Worm (Caenorhabditis elegans): ENCODE data around the gene F52F10.2.

F52F10.2 gene

DNA sequence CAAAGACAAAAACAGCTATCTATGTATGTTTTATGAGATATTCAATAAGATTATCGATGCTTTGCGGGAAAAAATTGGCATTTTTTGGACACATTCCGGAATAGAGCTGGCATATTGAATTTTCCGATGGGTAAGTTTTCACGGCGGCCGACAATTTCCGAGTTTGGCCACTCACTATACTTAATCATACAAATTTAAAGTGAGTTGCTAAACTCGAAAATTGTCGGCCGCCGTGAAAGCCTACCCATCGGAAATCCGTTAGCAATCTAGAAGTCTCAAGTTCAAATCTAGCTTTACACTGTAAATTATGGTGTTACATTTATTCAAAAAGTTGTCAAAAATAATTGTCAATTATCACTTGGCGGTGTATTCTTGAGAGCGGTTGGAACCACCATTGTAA, 2.8 kb downstream of the F52F10.2 start:
- TF ChIP-seq him-1 (tag; optimal IDR thresholded peaks at IDR 0.05) (no peak), dao-5 (tag; optimal IDR thresholded peaks at IDR 0.05) (no peak), W03F9.2 (tag; optimal IDR thresholded peaks at IDR 0.05) (no peak)

DNA sequence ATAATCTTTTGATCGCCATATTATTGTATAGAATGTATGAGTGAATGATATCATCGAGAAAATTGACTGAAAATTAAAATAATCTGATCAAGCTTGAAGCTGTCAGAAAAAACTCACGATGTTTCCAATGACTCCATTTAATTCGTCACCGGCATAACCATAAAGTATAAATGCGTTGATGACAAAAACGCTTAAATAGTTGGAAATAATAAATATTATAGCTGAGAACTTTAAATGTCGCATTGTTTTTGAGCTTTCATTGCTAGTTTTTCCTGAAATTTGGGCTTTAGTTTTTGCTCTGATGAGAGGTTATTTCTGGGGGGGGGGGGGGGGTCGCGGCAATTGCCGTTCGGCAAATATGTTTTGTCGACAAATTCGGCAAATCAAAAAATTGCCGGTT, 3.2 kb downstream of the F52F10.2 start:
- TF ChIP-seq dao-5 (tag; optimal IDR thresholded peaks at IDR 0.05) (no peak), W03F9.2 (tag; optimal IDR thresholded peaks at IDR 0.05) (no peak), him-1 (tag; optimal IDR thresholded peaks at IDR 0.05) (no peak)

DNA sequence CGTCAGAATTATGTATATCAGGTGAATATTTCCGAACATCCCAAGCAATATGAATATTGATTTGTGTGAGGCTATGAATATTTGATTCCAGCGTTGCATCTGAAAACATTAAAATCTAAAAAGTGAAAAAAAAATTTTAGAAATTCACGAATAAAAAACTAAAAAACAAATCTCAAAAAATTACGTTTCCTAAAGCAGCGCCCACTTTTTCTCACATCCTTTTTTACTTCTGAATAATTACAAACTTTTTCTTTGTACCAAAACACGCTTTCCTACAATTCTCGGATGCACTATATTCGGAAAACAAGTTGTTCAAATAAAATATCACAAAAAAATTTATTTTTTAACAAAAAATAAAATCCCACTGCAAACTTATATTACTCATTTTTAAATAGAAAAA, 5.1 kb downstream of the F52F10.2 start, which contains the start of gene srsx-8:
Gene srsx-8, minus strand, starts transcription at position 101 of the 400 bp plus-strand sequence.
- TF ChIP-seq dao-5 (tag; optimal IDR thresholded peaks at IDR 0.05) (no peak), him-1 (tag; optimal IDR thresholded peaks at IDR 0.05) (no peak), W03F9.2 (tag; optimal IDR thresholded peaks at IDR 0.05) (no peak)

DNA sequence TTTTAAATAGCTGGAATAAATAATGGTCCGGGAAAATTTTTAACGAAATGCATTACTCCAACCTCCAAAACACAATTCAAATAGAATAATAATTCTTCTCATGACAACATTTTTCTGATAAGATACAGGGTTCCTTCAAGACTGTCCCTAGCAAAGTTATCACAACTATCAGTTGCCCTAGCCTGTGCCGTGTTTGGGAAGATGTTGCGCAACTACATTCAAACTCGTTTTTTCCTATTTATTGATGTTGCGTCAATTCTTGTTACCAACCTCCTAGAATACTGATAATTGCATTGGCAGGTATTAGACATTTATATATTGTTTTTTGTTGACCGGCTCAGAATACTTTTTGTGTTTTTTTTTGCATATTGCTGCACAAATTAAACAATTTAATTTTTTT, 7.1 kb downstream of the F52F10.2 start:
- TF ChIP-seq him-1 (tag; optimal IDR thresholded peaks at IDR 0.05), result no peak
- TF ChIP-seq W03F9.2 (tag; optimal IDR thresholded peaks at IDR 0.05), result no peak
- TF ChIP-seq dao-5 (tag; optimal IDR thresholded peaks at IDR 0.05), result no peak

DNA sequence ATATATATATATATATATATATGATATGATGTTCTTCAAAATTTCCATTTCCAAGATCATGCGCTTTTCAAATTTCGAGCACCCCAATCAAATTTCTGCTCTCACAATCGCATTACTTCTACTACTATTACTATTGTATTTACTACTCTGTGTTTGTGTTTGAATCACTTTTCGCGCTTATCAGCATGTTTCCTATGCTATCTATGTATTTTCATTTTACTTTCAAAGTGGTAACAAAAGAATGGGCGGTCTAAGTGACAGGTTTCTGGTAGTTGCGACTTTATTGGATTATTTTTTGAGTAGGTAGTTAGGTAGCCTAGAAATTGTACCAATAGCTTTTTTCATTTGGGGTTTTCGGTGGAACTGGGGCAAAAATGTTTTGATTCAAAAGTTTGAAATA, 10.2 kb downstream of the F52F10.2 start:
- TF ChIP-seq W03F9.2 (tag; optimal IDR thresholded peaks at IDR 0.05) (no peak), dao-5 (tag; optimal IDR thresholded peaks at IDR 0.05) (no peak), him-1 (tag; optimal IDR thresholded peaks at IDR 0.05) (no peak)

DNA sequence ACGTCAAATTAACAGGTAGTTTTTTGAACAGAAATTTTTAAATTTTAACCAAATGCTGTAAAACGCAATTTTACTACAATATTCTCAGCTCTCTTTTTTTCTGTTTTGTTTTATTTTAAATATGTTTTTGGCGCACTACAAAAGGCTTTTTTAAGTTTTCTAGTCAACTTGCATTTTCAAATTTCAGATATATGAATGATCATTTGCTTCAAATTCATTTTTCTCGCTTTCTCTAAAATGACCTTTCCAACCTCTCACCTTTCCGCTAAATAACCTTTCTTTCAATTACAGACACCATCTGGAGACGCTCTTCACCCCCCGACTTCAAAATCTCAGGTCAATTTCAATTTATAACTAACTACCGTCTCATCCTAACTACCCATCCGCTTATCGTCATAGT, 18.8 kb downstream of the F52F10.2 start, which contains the start of gene cdc-25.2:
Gene cdc-25.2, plus strand, starts transcription at position 301 of the 400 bp plus-strand sequence.
- TF ChIP-seq him-1 (tag; optimal IDR thresholded peaks at IDR 0.05) (no peak), dao-5 (tag; optimal IDR thresholded peaks at IDR 0.05) (no peak), W03F9.2 (tag; optimal IDR thresholded peaks at IDR 0.05) (no peak)

DNA sequence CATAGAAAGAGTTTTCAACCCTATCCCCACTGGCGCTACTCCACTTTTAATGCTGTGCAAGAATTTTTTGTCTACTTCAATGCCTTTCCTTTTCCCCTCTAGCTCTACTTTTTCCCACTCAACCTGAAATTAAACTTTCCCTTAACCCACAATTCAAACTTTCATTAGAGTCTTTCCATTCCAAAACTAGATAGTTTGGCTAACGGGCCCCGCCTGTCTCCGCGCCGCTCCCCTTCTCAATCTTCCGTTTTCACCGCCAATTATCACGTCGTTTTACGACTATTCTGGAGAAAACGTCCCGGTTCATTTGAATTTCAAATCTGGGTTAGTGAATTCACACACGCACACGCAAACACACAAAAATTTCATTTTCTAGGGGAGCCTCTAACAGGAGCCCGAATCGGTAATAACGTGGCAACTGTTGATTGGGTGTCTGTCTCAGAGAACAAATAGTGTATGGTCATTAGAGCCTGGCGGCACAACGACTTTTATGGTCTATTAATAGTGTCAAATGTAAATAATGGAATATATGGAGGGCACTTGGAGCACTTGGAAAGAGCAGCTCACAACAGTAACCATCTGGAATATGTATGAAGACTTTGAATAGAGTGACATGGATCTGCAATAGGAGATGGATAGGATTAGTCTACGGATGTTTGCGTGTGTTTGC, 21.9 kb downstream of the F52F10.2 start:
- TF ChIP-seq W03F9.2 (tag; optimal IDR thresholded peaks at IDR 0.05) (no peak), him-1 (tag; optimal IDR thresholded peaks at IDR 0.05) (no peak), dao-5 (tag; optimal IDR thresholded peaks at IDR 0.05) (no peak)

DNA sequence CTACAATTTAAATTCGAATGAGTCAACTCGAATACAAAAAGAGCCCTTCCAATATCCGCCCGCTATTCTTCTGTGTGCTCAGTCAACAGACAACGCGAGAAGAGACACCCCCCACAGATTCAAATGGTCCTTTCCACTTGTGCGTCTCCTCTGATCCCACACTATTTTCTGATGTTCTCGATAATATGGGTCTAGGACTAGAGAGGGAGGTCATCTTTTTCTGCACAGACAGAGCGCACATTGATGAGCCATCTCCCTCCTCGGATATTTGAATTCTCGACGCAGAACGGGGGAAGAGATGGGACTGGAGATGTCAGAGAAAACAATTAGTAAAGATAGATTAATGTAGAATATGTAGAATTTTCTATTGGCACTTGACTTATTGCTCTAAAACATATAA, 22.7 kb downstream of the F52F10.2 start:
- TF ChIP-seq him-1 (tag; optimal IDR thresholded peaks at IDR 0.05) (no peak), dao-5 (tag; optimal IDR thresholded peaks at IDR 0.05) (no peak), W03F9.2 (tag; optimal IDR thresholded peaks at IDR 0.05) (no peak)

DNA sequence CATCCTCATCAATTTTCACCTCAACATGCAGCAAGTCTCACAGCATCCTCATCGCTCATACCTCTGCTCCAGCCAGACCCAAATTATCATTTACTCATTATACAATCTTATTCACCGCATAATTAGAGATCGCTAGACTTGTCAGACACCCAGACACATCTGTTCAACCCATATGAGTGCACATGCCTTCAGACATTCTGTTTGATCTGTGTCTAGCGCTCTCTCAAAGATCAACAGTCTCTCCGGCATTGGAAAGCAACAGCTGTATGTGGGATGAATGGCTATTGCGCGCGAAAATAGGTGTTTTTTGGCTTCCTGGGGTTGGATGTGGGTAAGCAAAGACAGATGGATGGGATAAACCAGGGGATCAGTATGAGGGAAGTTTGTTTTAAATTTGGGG, 24.6 kb downstream of the F52F10.2 start:
- no peak for TF ChIP-seq him-1 (tag; optimal IDR thresholded peaks at IDR 0.05)
- no peak for TF ChIP-seq W03F9.2 (tag; optimal IDR thresholded peaks at IDR 0.05)
- TF ChIP-seq dao-5 (tag; optimal IDR thresholded peaks at IDR 0.05), result no peak

DNA sequence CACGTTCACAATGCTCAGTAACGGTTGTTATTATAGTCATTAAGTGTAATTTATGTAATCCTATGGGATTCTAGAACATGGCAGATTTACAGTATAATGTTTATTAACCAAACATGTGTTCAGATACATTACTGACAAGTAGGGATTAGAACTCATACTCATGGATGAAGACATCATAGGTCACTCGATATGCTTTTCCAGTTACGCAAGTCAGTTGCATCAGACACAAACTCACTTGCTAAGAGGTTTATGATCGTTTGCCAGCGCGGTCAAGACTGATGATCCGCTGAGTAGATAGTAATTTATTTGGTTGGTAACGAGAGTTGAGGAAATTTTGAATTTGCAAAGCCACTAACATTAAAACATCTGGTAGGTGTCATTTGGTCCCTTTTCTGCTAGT, 26.7 kb downstream of the F52F10.2 start:
- TF ChIP-seq him-1 (tag; optimal IDR thresholded peaks at IDR 0.05) (no peak), W03F9.2 (tag; optimal IDR thresholded peaks at IDR 0.05) (no peak), dao-5 (tag; optimal IDR thresholded peaks at IDR 0.05) (no peak)

DNA sequence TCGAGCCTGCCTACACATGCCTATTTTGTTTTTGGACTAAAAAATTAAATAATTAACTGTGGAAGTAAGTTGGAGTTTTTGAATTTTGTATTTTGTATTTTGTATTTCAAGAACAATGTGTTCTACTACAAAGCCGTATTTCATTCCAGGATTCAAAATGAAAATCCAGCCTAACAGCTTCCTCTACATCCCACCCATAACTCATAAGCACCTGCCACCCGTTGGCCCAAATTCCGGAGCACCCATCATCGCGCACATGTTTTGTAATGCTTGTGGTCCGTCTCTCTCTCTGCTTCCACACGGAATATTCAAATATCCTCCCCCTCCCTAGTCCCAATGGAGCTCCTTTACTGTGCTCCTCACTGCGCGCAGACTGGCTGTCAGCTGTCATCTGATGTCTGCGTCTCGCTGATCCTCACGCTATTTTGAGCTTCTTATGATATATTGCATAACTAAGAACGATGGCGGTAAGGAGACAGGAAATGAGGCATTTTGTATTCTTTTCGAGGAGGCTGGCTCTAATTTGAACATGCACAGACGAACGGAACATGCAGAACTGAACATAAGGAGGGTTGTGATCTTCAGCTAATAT, 27.6 kb downstream of the F52F10.2 start:
- TF ChIP-seq W03F9.2 (tag; optimal IDR thresholded peaks at IDR 0.05), result no peak
- no peak for TF ChIP-seq dao-5 (tag; optimal IDR thresholded peaks at IDR 0.05)
- TF ChIP-seq him-1 (tag; optimal IDR thresholded peaks at IDR 0.05), result no peak

DNA sequence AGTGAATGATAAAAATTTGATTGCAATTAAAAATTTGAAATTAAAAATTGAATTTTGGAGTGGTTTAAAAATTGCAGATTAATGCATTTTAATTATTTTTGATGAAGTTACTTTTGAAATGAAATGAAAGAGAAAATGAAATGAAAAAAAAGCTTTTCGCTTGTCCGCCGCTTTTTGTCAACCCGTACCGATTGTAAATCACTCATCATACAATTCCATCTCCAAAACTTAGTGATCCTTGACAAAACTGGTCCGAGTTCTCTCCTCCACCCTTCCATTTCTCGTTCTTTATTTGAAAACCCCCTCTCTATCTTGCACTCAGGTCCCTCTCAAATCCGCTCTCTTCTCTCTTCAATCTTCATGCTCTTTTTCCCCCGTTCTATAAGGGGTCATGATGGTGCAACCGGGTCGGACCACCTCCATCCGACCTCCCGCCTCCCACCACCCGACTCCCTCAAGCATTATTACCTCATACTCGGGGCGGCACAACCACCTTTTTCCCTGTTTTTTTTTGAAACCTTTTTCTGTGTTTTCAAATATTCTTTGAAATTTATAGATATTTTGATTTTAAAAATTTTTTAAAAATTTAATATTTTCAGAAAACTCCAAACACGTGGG, 29.3 kb downstream of the F52F10.2 start:
- no peak for TF ChIP-seq W03F9.2 (tag; optimal IDR thresholded peaks at IDR 0.05)
- no peak for TF ChIP-seq him-1 (tag; optimal IDR thresholded peaks at IDR 0.05)
- TF ChIP-seq dao-5 (tag; optimal IDR thresholded peaks at IDR 0.05), result no peak

DNA sequence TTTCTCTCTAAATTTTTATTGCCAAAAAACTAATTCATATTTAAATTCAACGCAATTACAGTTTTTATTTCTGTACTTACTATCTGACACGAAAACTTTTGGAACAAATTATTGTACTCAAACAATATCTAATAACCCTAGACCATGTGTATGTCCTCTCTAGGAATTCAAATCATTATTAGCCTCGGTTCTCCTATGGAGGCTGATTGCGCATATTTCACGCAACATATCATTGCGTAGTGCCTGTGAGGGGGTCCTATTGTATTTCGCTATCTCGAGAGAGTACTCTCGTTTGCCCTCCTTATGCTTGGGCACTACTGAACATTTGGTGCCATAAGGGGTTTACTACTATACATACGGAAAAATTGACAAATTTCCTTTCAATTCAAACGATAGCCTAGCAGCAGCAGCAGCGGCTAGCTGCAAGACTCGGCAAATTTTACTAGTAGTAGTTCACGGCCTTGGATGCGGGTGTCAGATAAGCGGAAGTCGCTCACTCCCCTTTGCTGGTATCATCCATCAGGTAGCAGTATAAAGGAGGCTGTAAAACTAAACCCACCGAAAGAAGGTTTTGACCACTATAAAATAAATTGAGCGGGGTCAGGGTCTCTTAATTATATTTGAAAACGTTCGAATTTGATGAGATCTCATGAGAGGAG, 30.8 kb downstream of the F52F10.2 start:
- TF ChIP-seq W03F9.2 (tag; optimal IDR thresholded peaks at IDR 0.05) (no peak), dao-5 (tag; optimal IDR thresholded peaks at IDR 0.05) (no peak), him-1 (tag; optimal IDR thresholded peaks at IDR 0.05) (no peak)

DNA sequence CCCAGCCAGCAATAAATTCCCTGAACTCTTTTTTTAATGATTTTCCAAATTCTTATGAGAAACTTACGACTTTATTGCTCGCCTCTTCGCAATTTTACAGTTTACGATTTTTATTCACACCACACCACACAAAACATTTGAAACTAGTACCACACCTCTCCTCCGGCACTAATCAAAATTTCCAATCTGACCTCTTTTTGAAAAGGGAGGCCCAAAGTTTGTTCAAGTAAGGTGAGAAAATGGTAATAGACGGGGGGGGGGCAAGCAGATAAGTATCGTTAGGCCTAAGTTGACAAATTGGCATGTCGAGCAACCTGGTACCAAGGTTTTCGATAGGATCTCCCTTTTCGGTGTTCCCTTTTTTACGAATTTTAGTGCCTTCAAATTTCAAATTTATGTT, 31.8 kb downstream of the F52F10.2 start:
- no peak for TF ChIP-seq dao-5 (tag; optimal IDR thresholded peaks at IDR 0.05)
- TF ChIP-seq him-1 (tag; optimal IDR thresholded peaks at IDR 0.05), result no peak
- no peak for TF ChIP-seq W03F9.2 (tag; optimal IDR thresholded peaks at IDR 0.05)
